Fruit fly (Drosophila melanogaster): ENCODE data around the gene CG42718.

The CG42718 gene

dm6 chr3L:16286258-16286657 is 34.8 kb downstream of the CG42718 start (continued):
- TF ChIP-seq CG6792 (GFP tag; optimal IDR thresholded peaks at IDR 0.05) (peak; percentile 64), fd59A (GFP tag; optimal IDR thresholded peaks at IDR 0.05) (peak; percentile 79), spab (GFP tag; optimal IDR thresholded peaks at IDR 0.05) (peak; percentile 78), fd85E (GFP tag; optimal IDR thresholded peaks at IDR 0.05) (no peak), fkh (GFP tag; optimal IDR thresholded peaks at IDR 0.05) (no peak), Lpt (GFP tag; optimal IDR thresholded peaks at IDR 0.05) (no peak), CG10631 (GFP tag; optimal IDR thresholded peaks at IDR 0.05) (peak; percentile 54), CG4318 (GFP tag; optimal IDR thresholded peaks at IDR 0.05) (no peak), CG6854 (GFP tag; optimal IDR thresholded peaks at IDR 0.05) (no peak), CG8319 (GFP tag; optimal IDR thresholded peaks at IDR 0.05) (peak; percentile 38)

- TF ChIP-seq Gug (GFP tag; IDR thresholded peaks at IDR 0.05) (no peak), dsx (GFP tag; optimal IDR thresholded peaks at IDR 0.05; ENCODE audit: poor library complexity, severe bottlenecking) (no peak), OdsH (GFP tag; optimal IDR thresholded peaks at IDR 0.05) (no peak), CG16779 (tag; optimal IDR thresholded peaks at IDR 0.05) (no peak), CG10669 (GFP tag; optimal IDR thresholded peaks at IDR 0.05) (peak; percentile 26), vri (GFP tag; optimal IDR thresholded peaks at IDR 0.05) (no peak), lz (GFP tag; optimal IDR thresholded peaks at IDR 0.05) (no peak), CG9139 (GFP tag; optimal IDR thresholded peaks at IDR 0.05) (no peak), svp (GFP tag) (no peak), fd85E (GFP tag; optimal IDR thresholded peaks at IDR 0.05) (no peak), Eip75B (GFP tag; optimal IDR thresholded peaks at IDR 0.05) (no peak), CG7368 (GFP tag; optimal IDR thresholded peaks at IDR 0.05) (no peak), spab (GFP tag; optimal IDR thresholded peaks at IDR 0.05) (no peak), CG11762 (GFP tag; optimal IDR thresholded peaks at IDR 0.05; ENCODE audit: insufficient read depth) (no peak), Blimp-1 (GFP tag; optimal IDR thresholded peaks at IDR 0.05) (no peak), pdm3 (GFP tag; optimal IDR thresholded peaks at IDR 0.05) (no peak), CG8319 (GFP tag; optimal IDR thresholded peaks at IDR 0.05) (no peak), Ets96B (tag; optimal IDR thresholded peaks at IDR 0.05) (peak; percentile 37), CG6792 (GFP tag; optimal IDR thresholded peaks at IDR 0.05) (no peak), fkh (GFP tag; optimal IDR thresholded peaks at IDR 0.05) (no peak), eg (GFP tag; IDR thresholded peaks at IDR 0.05) (no peak), CG34406 (GFP tag; optimal IDR thresholded peaks at IDR 0.05) (no peak), net (GFP tag; optimal IDR thresholded peaks at IDR 0.05) (no peak), Hr4 (GFP tag; optimal IDR thresholded peaks at IDR 0.05) (no peak), CG8632 (GFP tag; optimal IDR thresholded peaks at IDR 0.05) (no peak), CG11902 (GFP tag; optimal IDR thresholded peaks at IDR 0.05) (no peak), CG10631 (GFP tag; optimal IDR thresholded peaks at IDR 0.05) (peak; percentile 10), CG32006 (GFP tag; optimal IDR thresholded peaks at IDR 0.05) (peak; percentile 2), Lpt (GFP tag; optimal IDR thresholded peaks at IDR 0.05) (no peak), acj6 (GFP tag; optimal IDR thresholded peaks at IDR 0.05) (peak; percentile 13), CG3032 (tag; optimal IDR thresholded peaks at IDR 0.05) (peak; percentile 56), Eip78C (GFP tag) (peak; percentile 49), CG8119 (GFP tag; IDR thresholded peaks at IDR 0.05) (no peak), CG1621 (tag; optimal IDR thresholded peaks at IDR 0.05) (no peak), salr (GFP tag; optimal IDR thresholded peaks at IDR 0.05) (no peak), CG15336 (GFP tag; IDR thresholded peaks at IDR 0.05) (0 out of 2 replicates have a peak, but pooled peaks have one; percentile 26), esn (GFP tag; optimal IDR thresholded peaks at IDR 0.05) (no peak), CG6808 (GFP tag; optimal IDR thresholded peaks at IDR 0.05) (peak; percentile 13), dac (GFP tag; optimal IDR thresholded peaks at IDR 0.05) (no peak)
Observed at dm6 chr3L:16285346-16285911, 35.6 kb downstream of the CG42718 start, which contains the start of gene CG13047. CG13047 (minus strand) TSS chr3L:16285396.

Measured in whole organism, prepupa.